Fruit fly (Drosophila melanogaster): ENCODE data around the gene CG31551.

The CG31551 gene

dm6 chr3R:5591398-5591853, 36.2 kb upstream of the CG31551 start, which contains the start of the genes noi and Vha26 (continued):
- TF ChIP-seq Myc (optimal IDR thresholded peaks at IDR 0.05) (no peak), pan (optimal IDR thresholded peaks at IDR 0.05) (no peak), usp (GFP tag; optimal IDR thresholded peaks at IDR 0.05) (no peak), Rel (GFP tag; optimal IDR thresholded peaks at IDR 0.05) (no peak), Rel (tag; optimal IDR thresholded peaks at IDR 0.05) (peak; percentile 24), sage (GFP tag; optimal IDR thresholded peaks at IDR 0.05) (no peak), br (GFP tag; optimal IDR thresholded peaks at IDR 0.05) (no peak)

dm6 chr3R:5592009-5592572, 35.6 kb upstream of the CG31551 start:
- TF ChIP-seq Hnf4 (GFP tag; optimal IDR thresholded peaks at IDR 0.05) (no peak), jim (GFP tag; optimal IDR thresholded peaks at IDR 0.05) (no peak), psq (GFP tag; optimal IDR thresholded peaks at IDR 0.05) (no peak), Myc (optimal IDR thresholded peaks at IDR 0.05) (no peak), OdsH (GFP tag; optimal IDR thresholded peaks at IDR 0.05) (no peak), sv (GFP tag; optimal IDR thresholded peaks at IDR 0.05) (no peak), Rel (GFP tag; optimal IDR thresholded peaks at IDR 0.05) (no peak), Rel (tag; optimal IDR thresholded peaks at IDR 0.05) (peak; percentile 44), CrebA (GFP tag; optimal IDR thresholded peaks at IDR 0.05; ENCODE audit: borderline replicate concordance) (no peak)

dm6 chr3R:5594878-5595277, 32.8 kb upstream of the CG31551 start:
- TF ChIP-seq Myc (optimal IDR thresholded peaks at IDR 0.05) (peak; percentile 31), Hnf4 (GFP tag; optimal IDR thresholded peaks at IDR 0.05) (no peak), jim (GFP tag; optimal IDR thresholded peaks at IDR 0.05) (no peak), Hr78 (GFP tag; optimal IDR thresholded peaks at IDR 0.05) (no peak), CG9705 (GFP tag; optimal IDR thresholded peaks at IDR 0.05) (no peak), CG32264 (GFP tag; optimal IDR thresholded peaks at IDR 0.05) (no peak), Vsx2 (GFP tag; optimal IDR thresholded peaks at IDR 0.05; ENCODE audit: partially characterized antibody) (no peak), h (GFP tag; optimal IDR thresholded peaks at IDR 0.05) (no peak), CrebA (GFP tag; optimal IDR thresholded peaks at IDR 0.05; ENCODE audit: borderline replicate concordance) (no peak), Dfd (GFP tag; optimal IDR thresholded peaks at IDR 0.05) (no peak), Abd-B (GFP tag; optimal IDR thresholded peaks at IDR 0.05) (no peak), OdsH (GFP tag; optimal IDR thresholded peaks at IDR 0.05) (no peak), N (GFP tag; optimal IDR thresholded peaks at IDR 0.05) (peak; percentile 3), Hr83 (GFP tag; optimal IDR thresholded peaks at IDR 0.05; ENCODE audit: poor library complexity, severe bottlenecking) (no peak)

- TF ChIP-seq Myc (optimal IDR thresholded peaks at IDR 0.05) (peak; percentile 39), Dif (GFP tag; optimal IDR thresholded peaks at IDR 0.05; ENCODE audit: partially characterized antibody) (peak; percentile 6), jim (GFP tag; optimal IDR thresholded peaks at IDR 0.05) (peak; percentile 55), psq (GFP tag; optimal IDR thresholded peaks at IDR 0.05) (no peak), Hr83 (GFP tag; optimal IDR thresholded peaks at IDR 0.05; ENCODE audit: poor library complexity, severe bottlenecking) (peak; percentile 27), dl (GFP tag; optimal IDR thresholded peaks at IDR 0.05; ENCODE audit: insufficient read depth in 1 of 2, partially characterized antibody in 2 of 2) (peak in 1 of 2 experiments; percentile 56), usp (GFP tag; optimal IDR thresholded peaks at IDR 0.05) (no peak), pan (optimal IDR thresholded peaks at IDR 0.05) (no peak), woc (GFP tag; optimal IDR thresholded peaks at IDR 0.05) (peak; percentile 1), OdsH (GFP tag; optimal IDR thresholded peaks at IDR 0.05) (peak; percentile 16), tai (GFP tag; optimal IDR thresholded peaks at IDR 0.05) (no peak)
Observed at dm6 chr3R:5599521-5600360, 27.9 kb upstream of the CG31551 start.

dm6 chr3R:5600361-5601043, 27.1 kb upstream of the CG31551 start:
- peak; percentile 75 for TF ChIP-seq brk (GFP tag; optimal IDR thresholded peaks at IDR 0.05)
- peak; percentile 8 to 39 for TF ChIP-seq dl (GFP tag; optimal IDR thresholded peaks at IDR 0.05; ENCODE audit: insufficient read depth in 1 of 2, partially characterized antibody in 2 of 2)
- TF ChIP-seq OdsH (GFP tag; optimal IDR thresholded peaks at IDR 0.05) = no peak
- no peak for TF ChIP-seq sage (GFP tag; optimal IDR thresholded peaks at IDR 0.05)
- peak; percentile 96 for TF ChIP-seq psq (GFP tag; optimal IDR thresholded peaks at IDR 0.05)
- TF ChIP-seq jim (GFP tag; optimal IDR thresholded peaks at IDR 0.05) = no peak
- peak; percentile 10 to 71 for TF ChIP-seq foxo (GFP tag; optimal IDR thresholded peaks at IDR 0.05)
- no peak for TF ChIP-seq Mio (GFP tag; optimal IDR thresholded peaks at IDR 0.05)
- TF ChIP-seq CG9705 (GFP tag; optimal IDR thresholded peaks at IDR 0.05) = no peak
- TF ChIP-seq Dfd (GFP tag; optimal IDR thresholded peaks at IDR 0.05) = no peak
- TF ChIP-seq dsf (GFP tag; optimal IDR thresholded peaks at IDR 0.05; ENCODE audit: borderline replicate concordance) = no peak
- peak; percentile 71 for TF ChIP-seq Hr83 (GFP tag; optimal IDR thresholded peaks at IDR 0.05; ENCODE audit: poor library complexity, severe bottlenecking)
- peak; percentile 76 for TF ChIP-seq Hnf4 (GFP tag; optimal IDR thresholded peaks at IDR 0.05)
- TF ChIP-seq N (GFP tag; optimal IDR thresholded peaks at IDR 0.05) = no peak
- TF ChIP-seq ey (GFP tag; optimal IDR thresholded peaks at IDR 0.05) = no peak
- TF ChIP-seq GATAd (GFP tag; optimal IDR thresholded peaks at IDR 0.05) = no peak
- no peak for TF ChIP-seq Hr78 (GFP tag; optimal IDR thresholded peaks at IDR 0.05)
- TF ChIP-seq tai (GFP tag; optimal IDR thresholded peaks at IDR 0.05) = no peak
- no peak for TF ChIP-seq usp (GFP tag; optimal IDR thresholded peaks at IDR 0.05)
- peak; percentile 28 for TF ChIP-seq br (GFP tag; optimal IDR thresholded peaks at IDR 0.05)
- TF ChIP-seq CG32264 (GFP tag; optimal IDR thresholded peaks at IDR 0.05) = peak; percentile 50
- TF ChIP-seq woc (GFP tag; optimal IDR thresholded peaks at IDR 0.05) = no peak
- TF ChIP-seq Abd-B (GFP tag; optimal IDR thresholded peaks at IDR 0.05) = no peak
- TF ChIP-seq HLH106 (tag; optimal IDR thresholded peaks at IDR 0.05) = no peak
- no peak for TF ChIP-seq lola (GFP tag; optimal IDR thresholded peaks at IDR 0.05)
- TF ChIP-seq Dif (GFP tag; optimal IDR thresholded peaks at IDR 0.05; ENCODE audit: partially characterized antibody) = peak; percentile 64
